Worm (Caenorhabditis elegans) whole organism, midembryonic: Measurements from ENCODE around the gene rmd-2.
A peak's percentile ranks its signal among the peaks of the same experiment; 100 is the strongest.

Experiments
- T22C8.4 ChIP-seq: fragments of 200-800 bp; sonication (Bioruptor generic); IDR thresholded peaks from 2 replicates; pipeline ENCODE4 v1.3.6; 2022; ENCODE audit warnings: missing genetic modification characterization, missing compliant biosample characterization
- cog-1 ChIP-seq: sonication (generic microtip); optimal IDR thresholded peaks from 2 replicates; lab custom pipeline; 2016; ENCODE audit warnings: missing genetic modification characterization, missing compliant biosample characterization
- flt-1 ChIP-seq: fragments of 200-800 bp; sonication (Bioruptor generic); IDR thresholded peaks from 2 replicates; pipeline ENCODE4 v1.3.6; 2022; ENCODE audit warnings: missing genetic modification characterization, missing compliant biosample characterization
- klf-2 ChIP-seq: fragments of 200-800 bp; sonication (Bioruptor generic); conservative IDR thresholded peaks from 2 replicates; pipeline ENCODE4 v1.3.6; 2022; ENCODE audit warnings: missing genetic modification reagents, missing genetic modification characterization, missing compliant biosample characterization
- med-1 ChIP-seq: sonication (generic microtip); optimal IDR thresholded peaks from 2 replicates; lab custom pipeline; 2017; ENCODE audit warnings: missing genetic modification characterization, mild to moderate bottlenecking, missing compliant biosample characterization, antibody characterized with exemption, missing genetic modification reagents; ENCODE audit not compliant: insufficient read depth
- ref-1 ChIP-seq: fragments of 200-800 bp; sonication (Bioruptor generic); conservative IDR thresholded peaks from 2 replicates; pipeline ENCODE4 v1.3.6; 2022; ENCODE audit warnings: missing genetic modification reagents, missing genetic modification characterization, missing compliant biosample characterization
- tab-1 ChIP-seq: fragments of 200-800 bp; sonication (Bioruptor generic); IDR thresholded peaks from 2 replicates; pipeline ENCODE4 v1.3.6; 2022; ENCODE audit warnings: missing genetic modification characterization, missing compliant biosample characterization
- ztf-23 ChIP-seq: fragments of 200-800 bp; sonication (Bioruptor generic); IDR thresholded peaks from 2 replicates; pipeline ENCODE4 v1.3.6; 2022; ENCODE audit warnings: missing genetic modification reagents, missing genetic modification characterization, missing compliant biosample characterization
- ztf-29 ChIP-seq: fragments of 200-800 bp; sonication (Bioruptor generic); IDR thresholded peaks from 2 replicates; pipeline ENCODE4 v1.3.6; 2022; ENCODE audit warnings: missing genetic modification reagents, missing genetic modification characterization, missing compliant biosample characterization

The rmd-2 gene

DNA sequence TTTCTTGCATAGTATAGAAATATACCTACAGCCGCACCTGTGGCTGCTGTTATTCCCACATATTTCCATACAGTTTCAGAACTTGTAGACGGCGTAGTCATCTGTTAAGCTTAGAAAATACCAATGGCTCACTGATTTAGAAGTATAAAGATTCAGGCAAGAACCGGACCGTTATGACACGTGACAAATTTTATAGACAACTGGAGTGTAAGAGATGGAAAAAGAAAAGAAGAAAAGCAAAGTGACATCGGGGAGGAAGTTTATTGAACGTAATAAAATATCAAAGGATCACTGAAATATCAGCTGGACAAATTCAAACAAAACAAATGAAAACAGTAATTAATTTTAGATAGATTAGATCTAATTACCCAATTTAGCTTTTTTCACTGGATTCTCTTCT, at the start of gene rmd-2:
Gene rmd-2 (minus strand): TSS at position 101 of the 400 bp plus-strand sequence.
- TF ChIP-seq flt-1 (GFP tag; lab: Robert Waterston, UW) (no peak), ztf-29 (GFP tag; lab: Robert Waterston, UW) (no peak), ztf-23 (no peak), ref-1 (GFP tag; lab: Robert Waterston, UW) (no peak), klf-2 (GFP tag; lab: Robert Waterston, UW) (no peak), T22C8.4 (GFP tag; lab: Robert Waterston, UW) (no peak), med-1 (GFP tag; lab: Kevin White, UChicago) (no peak)

DNA sequence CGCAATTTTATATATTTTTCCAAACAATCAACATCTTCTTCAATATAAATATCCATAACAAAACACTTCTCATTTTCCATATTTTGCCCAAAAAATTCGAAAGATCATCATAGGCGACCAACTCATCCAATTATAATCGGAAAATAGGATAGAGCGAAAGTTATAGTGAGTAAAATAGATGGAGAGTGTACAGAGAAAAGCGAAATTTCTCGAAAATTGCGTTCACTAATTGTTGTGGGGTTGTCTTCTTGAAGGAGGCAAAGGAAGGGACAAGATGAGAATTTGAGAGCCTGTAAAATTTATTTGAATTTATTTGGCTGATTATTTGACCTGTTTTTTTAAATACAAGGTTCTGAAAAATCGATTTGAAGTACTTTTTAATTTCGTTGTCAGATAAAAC, 49.5 kb upstream of the rmd-2 start:
- TF ChIP-seq ref-1 (GFP tag; lab: Robert Waterston, UW) (no peak), cog-1 (tag; lab: Kevin White, UChicago) (no peak), ztf-29 (GFP tag; lab: Robert Waterston, UW) (no peak), med-1 (GFP tag; lab: Kevin White, UChicago) (no peak), flt-1 (GFP tag; lab: Robert Waterston, UW) (no peak), ztf-23 (no peak), tab-1 (GFP tag; lab: Robert Waterston, UW) (no peak), T22C8.4 (GFP tag; lab: Robert Waterston, UW) (no peak), klf-2 (GFP tag; lab: Robert Waterston, UW) (no peak)

DNA sequence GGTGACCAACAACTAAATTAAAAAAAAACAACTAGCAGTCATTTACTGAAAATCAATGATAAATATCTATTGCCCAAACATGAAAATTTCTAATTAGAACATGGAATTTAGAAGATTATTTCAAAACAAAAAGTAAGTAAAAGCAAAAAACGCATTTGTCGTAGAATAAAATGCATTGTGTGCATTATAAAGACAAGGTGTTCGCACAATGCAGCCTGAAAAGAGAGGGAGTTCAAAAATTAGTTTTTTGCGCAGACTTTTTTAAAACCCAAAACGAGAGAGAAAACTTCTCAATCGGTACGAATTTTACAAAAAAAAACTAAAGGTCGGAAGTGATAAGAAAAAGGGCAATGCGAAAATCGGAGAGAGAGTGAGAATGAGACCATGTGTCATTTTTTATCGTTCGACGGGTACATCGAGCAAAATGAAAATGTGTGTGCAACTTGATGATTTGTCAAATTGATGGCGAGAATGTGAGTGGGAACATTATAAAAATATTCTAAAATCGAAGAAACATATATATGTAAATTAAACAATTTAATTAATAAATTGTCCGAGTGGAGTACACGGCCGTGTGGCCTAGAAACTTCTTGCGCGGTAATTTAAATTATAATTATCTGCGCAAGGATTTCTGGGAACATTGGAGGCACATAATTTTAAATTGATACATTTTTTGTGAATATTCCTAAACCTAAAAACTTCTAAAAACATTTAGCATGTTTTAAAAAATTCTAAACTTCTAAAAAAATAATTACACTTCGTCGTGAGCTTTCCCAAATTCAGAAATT, 45.5 kb upstream of the rmd-2 start:
- TF ChIP-seq ztf-29 (GFP tag; lab: Robert Waterston, UW), result no peak
- TF ChIP-seq T22C8.4 (GFP tag; lab: Robert Waterston, UW), result no peak
- TF ChIP-seq ztf-23, result 0 out of 2 replicates have a peak, but pooled peaks have one; percentile 29
- no peak for TF ChIP-seq flt-1 (GFP tag; lab: Robert Waterston, UW)
- TF ChIP-seq ref-1 (GFP tag; lab: Robert Waterston, UW), result no peak
- TF ChIP-seq cog-1 (tag; lab: Kevin White, UChicago), result no peak
- no peak for TF ChIP-seq klf-2 (GFP tag; lab: Robert Waterston, UW)

DNA sequence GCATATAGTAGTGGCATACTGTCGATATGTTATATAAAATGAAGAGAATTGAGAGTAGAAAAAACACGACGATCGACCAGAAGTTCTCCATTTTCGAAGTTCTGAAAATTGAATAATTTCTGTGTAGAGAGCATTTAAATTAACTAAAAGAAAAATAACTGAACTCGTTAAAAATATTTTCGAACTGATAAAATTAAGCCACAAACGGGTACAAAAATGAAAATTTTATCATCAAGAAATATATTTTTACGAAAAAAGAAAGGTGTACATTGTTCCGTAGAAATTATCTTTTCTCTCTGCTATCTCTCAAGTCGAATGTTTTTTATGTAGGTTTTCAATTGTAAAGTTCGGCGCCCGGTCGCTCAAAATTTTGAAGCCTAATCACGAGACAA, 44.9 kb upstream of the rmd-2 start, which contains the start of gene acl-2:
Gene acl-2 (minus strand): TSS at position 101 of the 392 bp plus-strand sequence.
- no peak for TF ChIP-seq klf-2 (GFP tag; lab: Robert Waterston, UW)
- no peak for TF ChIP-seq ztf-29 (GFP tag; lab: Robert Waterston, UW)
- no peak for TF ChIP-seq T22C8.4 (GFP tag; lab: Robert Waterston, UW)
- no peak for TF ChIP-seq cog-1 (tag; lab: Kevin White, UChicago)
- no peak for TF ChIP-seq ztf-23
- TF ChIP-seq tab-1 (GFP tag; lab: Robert Waterston, UW), result no peak
- TF ChIP-seq ref-1 (GFP tag; lab: Robert Waterston, UW), result no peak
- no peak for TF ChIP-seq med-1 (GFP tag; lab: Kevin White, UChicago)
- no peak for TF ChIP-seq flt-1 (GFP tag; lab: Robert Waterston, UW)

DNA sequence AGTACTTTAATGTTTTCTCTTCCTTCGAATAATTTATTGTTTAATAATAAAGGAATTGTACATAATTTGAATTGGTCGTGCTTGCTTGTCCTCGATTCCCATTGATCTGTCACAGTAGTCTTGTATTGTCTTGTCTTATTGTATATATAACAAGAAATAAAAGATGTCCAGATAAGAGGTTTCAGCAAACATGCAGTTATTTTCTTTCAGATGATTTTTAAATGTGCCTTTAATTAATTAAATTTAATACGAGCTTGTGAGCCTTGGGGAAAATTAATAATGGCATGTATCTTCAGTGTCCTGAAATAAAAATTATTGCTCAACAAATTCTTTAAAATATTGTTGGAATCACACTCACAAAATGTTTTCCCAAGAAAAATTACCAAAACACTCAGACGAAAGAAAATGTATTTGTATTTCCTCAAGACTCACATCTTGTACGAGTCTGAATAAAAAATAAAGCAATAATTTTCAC, 37.0 kb upstream of the rmd-2 start:
- TF ChIP-seq flt-1 (GFP tag; lab: Robert Waterston, UW) (no peak), klf-2 (GFP tag; lab: Robert Waterston, UW) (no peak), T22C8.4 (GFP tag; lab: Robert Waterston, UW) (no peak), med-1 (GFP tag; lab: Kevin White, UChicago) (no peak), cog-1 (tag; lab: Kevin White, UChicago) (no peak), tab-1 (GFP tag; lab: Robert Waterston, UW) (no peak), ref-1 (GFP tag; lab: Robert Waterston, UW) (no peak), ztf-29 (GFP tag; lab: Robert Waterston, UW) (no peak), ztf-23 (no peak)

DNA sequence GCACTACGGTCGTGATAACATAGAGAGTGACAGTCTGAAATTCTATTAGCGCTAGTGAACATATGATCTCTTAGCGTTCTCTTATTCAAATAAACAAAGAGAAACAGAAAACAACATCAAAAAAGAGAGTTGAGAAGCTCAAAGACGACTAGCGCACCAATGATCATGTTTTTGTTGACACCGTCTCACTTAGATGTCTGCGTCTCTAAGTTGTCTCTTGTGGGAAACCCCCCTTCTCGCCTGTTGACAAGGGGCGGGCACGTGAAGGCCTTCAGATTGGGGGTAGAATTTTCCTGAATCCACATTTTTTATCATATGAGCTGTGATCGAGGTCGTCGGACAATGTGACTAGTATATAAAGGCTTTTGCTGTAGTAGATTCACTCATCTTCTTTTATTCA, 33.9 kb upstream of the rmd-2 start:
- TF ChIP-seq ztf-29 (GFP tag; lab: Robert Waterston, UW) (no peak), tab-1 (GFP tag; lab: Robert Waterston, UW) (no peak), cog-1 (tag; lab: Kevin White, UChicago) (no peak), flt-1 (GFP tag; lab: Robert Waterston, UW) (no peak), ztf-23 (no peak), T22C8.4 (GFP tag; lab: Robert Waterston, UW) (no peak), med-1 (GFP tag; lab: Kevin White, UChicago) (no peak), ref-1 (GFP tag; lab: Robert Waterston, UW) (no peak), klf-2 (GFP tag; lab: Robert Waterston, UW) (no peak)

DNA sequence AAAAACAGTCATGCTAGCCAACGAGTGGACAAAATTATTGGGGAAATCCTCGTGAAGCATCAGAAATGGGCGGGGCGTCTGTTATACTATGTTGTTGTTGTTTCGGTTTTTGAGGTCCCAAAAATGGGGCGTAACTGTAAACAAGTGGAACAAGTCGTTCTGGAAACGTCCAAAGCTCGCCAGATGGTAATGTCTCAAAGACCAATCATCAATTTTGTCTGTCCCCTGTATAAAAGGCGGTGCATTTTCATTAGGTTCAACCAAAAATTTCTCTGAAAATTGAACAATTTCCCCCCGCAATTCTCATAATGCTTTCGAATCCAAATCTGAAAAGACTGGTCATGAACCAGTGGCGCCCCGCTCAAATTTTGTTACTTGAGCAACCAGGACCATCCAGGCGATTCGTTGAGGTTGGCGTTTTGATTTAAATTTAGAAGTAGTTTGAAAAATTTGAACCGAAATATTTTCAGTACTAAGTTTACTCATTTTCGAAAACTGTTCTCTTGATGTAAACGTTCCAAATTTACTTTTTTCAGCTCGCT, 33.1 kb upstream of the rmd-2 start:
- TF ChIP-seq med-1 (GFP tag; lab: Kevin White, UChicago) (no peak), cog-1 (tag; lab: Kevin White, UChicago) (no peak), ztf-23 (no peak), klf-2 (GFP tag; lab: Robert Waterston, UW) (no peak), flt-1 (GFP tag; lab: Robert Waterston, UW) (no peak), T22C8.4 (GFP tag; lab: Robert Waterston, UW) (no peak), ztf-29 (GFP tag; lab: Robert Waterston, UW) (no peak), ref-1 (GFP tag; lab: Robert Waterston, UW) (no peak)

DNA sequence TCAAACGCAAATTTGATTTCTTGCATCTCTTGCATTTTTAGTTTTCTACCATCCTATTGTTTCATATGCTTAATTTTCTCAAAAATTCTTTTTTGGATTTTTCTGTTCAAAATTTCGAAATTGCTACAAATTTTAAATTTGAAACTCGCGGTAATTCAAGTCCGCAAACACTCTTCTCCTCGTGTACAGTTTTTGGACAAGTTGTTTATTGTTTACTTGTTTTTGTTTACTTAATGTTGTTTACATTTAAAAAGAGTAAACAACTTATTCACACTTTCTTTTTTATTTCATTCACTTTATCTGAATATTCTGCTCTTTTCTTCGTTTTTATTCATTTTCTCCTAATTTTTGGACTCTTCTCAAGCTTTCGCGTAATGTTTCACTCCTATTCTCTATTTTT, 32.2 kb upstream of the rmd-2 start:
- TF ChIP-seq tab-1 (GFP tag; lab: Robert Waterston, UW) (no peak), T22C8.4 (GFP tag; lab: Robert Waterston, UW) (no peak), med-1 (GFP tag; lab: Kevin White, UChicago) (no peak), ztf-23 (no peak), flt-1 (GFP tag; lab: Robert Waterston, UW) (no peak)
